Fruit fly (Drosophila melanogaster) S2 (cell line): Measurements from ENCODE around the gene CG33643.

Experiments
- CG8478 ChIP-seq: fragments of >200 bp; optimal IDR thresholded peaks from 2 replicates; lab custom pipeline; 2018
- CTCF ChIP-seq, 2 experiments: fragments of >200 bp; optimal IDR thresholded peaks; 2 replicates each; lab custom pipeline; 2018

Gene CG33643

dm6 chr2L:13530774-13531173, at the start of gene CG33643:
CG33643 (plus strand) TSS chr2L:13531074.
- TF ChIP-seq CTCF (optimal IDR thresholded peaks at IDR 0.05; lab: Kevin White, UChicago): no peak
- TF ChIP-seq CG8478 (lab: Kevin White, UChicago): no peak

dm6 chr2L:13482258-13482657, 48.6 kb upstream of the CG33643 start:
- TF ChIP-seq CTCF (optimal IDR thresholded peaks at IDR 0.05; lab: Kevin White, UChicago) (no peak), CG8478 (lab: Kevin White, UChicago) (no peak)

- TF ChIP-seq CG8478 (lab: Kevin White, UChicago) (no peak), CTCF (optimal IDR thresholded peaks at IDR 0.05; lab: Kevin White, UChicago) (no peak)
Observed at dm6 chr2L:13497915-13498314, 33.0 kb upstream of the CG33643 start.

dm6 chr2L:13500416-13500815, 30.5 kb upstream of the CG33643 start:
- peak; percentile 73 to 90 for TF ChIP-seq CTCF (optimal IDR thresholded peaks at IDR 0.05; lab: Kevin White, UChicago)
- no peak for TF ChIP-seq CG8478 (lab: Kevin White, UChicago)

dm6 chr2L:13509533-13510240, 21.2 kb upstream of the CG33643 start:
- TF ChIP-seq CG8478 (lab: Kevin White, UChicago) (no peak), CTCF (optimal IDR thresholded peaks at IDR 0.05; lab: Kevin White, UChicago) (no peak)

- TF ChIP-seq CG8478 (lab: Kevin White, UChicago) (no peak), CTCF (optimal IDR thresholded peaks at IDR 0.05; lab: Kevin White, UChicago) (no peak)
Observed at dm6 chr2L:13510870-13511867, 19.7 kb upstream of the CG33643 start.

- TF ChIP-seq CG8478 (lab: Kevin White, UChicago) (no peak), CTCF (optimal IDR thresholded peaks at IDR 0.05; lab: Kevin White, UChicago) (no peak)
Observed at dm6 chr2L:13512182-13513032, 18.5 kb upstream of the CG33643 start.

dm6 chr2L:13513033-13513330, 17.9 kb upstream of the CG33643 start:
- TF ChIP-seq CG8478 (lab: Kevin White, UChicago): no peak
- no peak for TF ChIP-seq CTCF (optimal IDR thresholded peaks at IDR 0.05; lab: Kevin White, UChicago)

- TF ChIP-seq CG8478 (lab: Kevin White, UChicago) (no peak), CTCF (optimal IDR thresholded peaks at IDR 0.05; lab: Kevin White, UChicago) (no peak)
Observed at dm6 chr2L:13513331-13514261, 17.3 kb upstream of the CG33643 start.

- TF ChIP-seq CG8478 (lab: Kevin White, UChicago): no peak
- no peak for TF ChIP-seq CTCF (optimal IDR thresholded peaks at IDR 0.05; lab: Kevin White, UChicago)
Observed at dm6 chr2L:13514262-13514937, 16.5 kb upstream of the CG33643 start.

- TF ChIP-seq CTCF (optimal IDR thresholded peaks at IDR 0.05; lab: Kevin White, UChicago) (no peak), CG8478 (lab: Kevin White, UChicago) (no peak)
Observed at dm6 chr2L:13514945-13515687, 15.8 kb upstream of the CG33643 start.

dm6 chr2L:13515688-13516037, 15.2 kb upstream of the CG33643 start:
- TF ChIP-seq CG8478 (lab: Kevin White, UChicago) (no peak), CTCF (optimal IDR thresholded peaks at IDR 0.05; lab: Kevin White, UChicago) (no peak)
